Worm (Caenorhabditis elegans): ENCODE data around the gene C35D10.17.

- TF ChIP-seq sox-4 (tag; optimal IDR thresholded peaks at IDR 0.05) = no peak
- no peak for TF ChIP-seq elt-2 (tag; optimal IDR thresholded peaks at IDR 0.05)
- no peak for TF ChIP-seq hlh-8 (tag; optimal IDR thresholded peaks at IDR 0.05)
- no peak for TF ChIP-seq nhr-232 (tag; optimal IDR thresholded peaks at IDR 0.05)
- no peak for TF ChIP-seq pqm-1 (tag; optimal IDR thresholded peaks at IDR 0.05)
- TF ChIP-seq nhr-11 (tag; optimal IDR thresholded peaks at IDR 0.05) = no peak
- no peak for TF ChIP-seq ama-1 (optimal IDR thresholded peaks at IDR 0.05)
- TF ChIP-seq ref-2 (tag; optimal IDR thresholded peaks at IDR 0.05) = no peak
Observed at ce11 chrIII:4842173-4842572, 24.7 kb upstream of the C35D10.17 start, which contains the start of gene clec-156.
